Fruit fly (Drosophila melanogaster) whole organism, embryonic: ENCODE measurements around the gene Uggt.
A peak's percentile ranks its signal among the peaks of the same experiment; 100 is the strongest.

Experiments used
- Abd-B ChIP-seq: fragments of 200-800 bp; sonication (Bioruptor generic); optimal IDR thresholded peaks from 2 replicates; lab custom pipeline; 2018; ENCODE audit warnings: missing biosample characterization, mild to moderate bottlenecking, missing genetic modification characterization, moderate library complexity
- CG1024 ChIP-seq: fragments of 200-800 bp; sonication (Bioruptor generic); IDR thresholded peaks from 2 replicates; pipeline ENCODE4 v1.3.6; 2022; ENCODE audit warnings: missing biosample characterization, missing genetic modification characterization
- CG10267 ChIP-seq: fragments of 200-800 bp; sonication (Bioruptor generic); optimal IDR thresholded peaks from 2 replicates; lab custom pipeline; 2018; ENCODE audit warnings: missing biosample characterization, mild to moderate bottlenecking, missing genetic modification characterization, moderate library complexity
- CG10274 ChIP-seq: fragments of 200-800 bp; sonication (Bioruptor generic); optimal IDR thresholded peaks from 3 replicates; lab custom pipeline; 2017; ENCODE audit warnings: missing biosample characterization, mild to moderate bottlenecking, missing genetic modification characterization
- CG10431 ChIP-seq: fragments of 200-800 bp; sonication (Bioruptor generic); optimal IDR thresholded peaks from 3 replicates; lab custom pipeline; 2018; ENCODE audit warnings: missing biosample characterization, mild to moderate bottlenecking, missing genetic modification characterization
- CG11398 ChIP-seq: fragments of 200-800 bp; sonication (Bioruptor generic); optimal IDR thresholded peaks from 2 replicates; lab custom pipeline; 2016; ENCODE audit warnings: missing biosample characterization, missing genetic modification characterization
- CG11504 ChIP-seq: fragments of 200-800 bp; sonication (Bioruptor generic); optimal IDR thresholded peaks from 3 replicates; lab custom pipeline; 2019; ENCODE audit warnings: missing biosample characterization, mild to moderate bottlenecking, missing genetic modification characterization, moderate library complexity
- CG1233 ChIP-seq: fragments of 200-800 bp; sonication (Bioruptor generic); optimal IDR thresholded peaks from 4 replicates; lab custom pipeline; 2018; ENCODE audit warnings: missing biosample characterization, mild to moderate bottlenecking, missing genetic modification characterization
- CG14860 ChIP-seq: fragments of 200-800 bp; sonication (Bioruptor generic); IDR thresholded peaks from 3 replicates; pipeline ENCODE4 v1.3.6; 2022; ENCODE audit warnings: missing biosample characterization, missing genetic modification characterization; ENCODE audit not compliant: partially characterized antibody
- CG15073 ChIP-seq: fragments of 200-800 bp; sonication (Bioruptor generic); optimal IDR thresholded peaks from 2 replicates; lab custom pipeline; 2016; ENCODE audit warnings: missing biosample characterization, missing genetic modification characterization
- CG15479 ChIP-seq: fragments of 200-800 bp; sonication (Bioruptor generic); optimal IDR thresholded peaks from 3 replicates; lab custom pipeline; 2019; ENCODE audit warnings: missing biosample characterization, mild to moderate bottlenecking, missing genetic modification characterization, moderate library complexity
- CG17568 ChIP-seq: fragments of 200-800 bp; sonication (Bioruptor generic); optimal IDR thresholded peaks from 2 replicates; lab custom pipeline; 2018; ENCODE audit warnings: missing biosample characterization, mild to moderate bottlenecking, missing genetic modification characterization, moderate library complexity
- CG18599 ChIP-seq: fragments of 200-800 bp; sonication (Bioruptor generic); optimal IDR thresholded peaks from 3 replicates; lab custom pipeline; 2017; ENCODE audit warnings: missing biosample characterization, missing genetic modification characterization, mild to moderate bottlenecking, moderate library complexity, missing genetic modification reagents
- CG2202 ChIP-seq: fragments of 200-800 bp; sonication (Bioruptor generic); optimal IDR thresholded peaks from 2 replicates; lab custom pipeline; 2018; ENCODE audit warnings: missing biosample characterization, mild to moderate bottlenecking, missing genetic modification characterization
- CG3065 ChIP-seq: fragments of 200-800 bp; sonication (Bioruptor generic); optimal IDR thresholded peaks from 2 replicates; lab custom pipeline; 2016; ENCODE audit warnings: missing biosample characterization, missing genetic modification characterization
- CG31224 ChIP-seq: fragments of 200-800 bp; sonication (Bioruptor generic); IDR thresholded peaks from 2 replicates; pipeline ENCODE4 v1.3.6; 2022; ENCODE audit warnings: missing biosample characterization, missing genetic modification characterization
- CG34422 ChIP-seq: fragments of 200-800 bp; sonication (Bioruptor generic); IDR thresholded peaks from 3 replicates; pipeline ENCODE4 v1.3.6; 2022; ENCODE audit warnings: missing biosample characterization, missing genetic modification characterization
- CG3726 ChIP-seq: fragments of 200-800 bp; sonication (Bioruptor generic); IDR thresholded peaks from 3 replicates; pipeline ENCODE4, ENCODE4 v1.3.6; 2022; ENCODE audit warnings: missing biosample characterization, missing genetic modification characterization
- CG3995 ChIP-seq: fragments of 200-800 bp; sonication (Bioruptor generic); optimal IDR thresholded peaks from 3 replicates; lab custom pipeline; 2016; ENCODE audit warnings: missing biosample characterization, missing genetic modification characterization
- CG4360 ChIP-seq: fragments of 200-800 bp; sonication (Bioruptor generic); IDR thresholded peaks from 2 replicates; pipeline ENCODE4 v1.3.6; 2022; ENCODE audit warnings: missing biosample characterization, missing genetic modification characterization
- CG5953 ChIP-seq: fragments of 200-800 bp; sonication (Bioruptor generic); IDR thresholded peaks from 2 replicates; pipeline ENCODE4 v1.3.6; 2022; ENCODE audit warnings: missing biosample characterization, missing genetic modification characterization
- CG6175 ChIP-seq: fragments of 200-800 bp; sonication (Bioruptor generic); IDR thresholded peaks from 3 replicates; pipeline ENCODE4 v1.3.6; 2022; ENCODE audit warnings: missing biosample characterization, missing genetic modification characterization
- CG8281 ChIP-seq: fragments of 200-800 bp; sonication (Bioruptor generic); optimal IDR thresholded peaks from 2 replicates; lab custom pipeline; 2018; ENCODE audit warnings: missing biosample characterization, mild to moderate bottlenecking, missing genetic modification characterization, moderate library complexity
- CG8290 ChIP-seq, 3 experiments: fragments of 200-800 bp; sonication (Bioruptor generic); optimal IDR thresholded peaks; 2 replicates each; lab custom pipeline; 2016 to 2019; ENCODE audit warnings: missing biosample characterization in 3 of 3, missing genetic modification characterization in 3 of 3, mild to moderate bottlenecking in 2 of 3, moderate library complexity in 1 of 3
- CG9797 ChIP-seq: fragments of 200-800 bp; sonication (Bioruptor generic); optimal IDR thresholded peaks from 3 replicates; lab custom pipeline; 2018; ENCODE audit warnings: missing biosample characterization, mild to moderate bottlenecking, missing genetic modification characterization
- CHES-1-like ChIP-seq: fragments of 200-800 bp; sonication (Bioruptor generic); optimal IDR thresholded peaks from 2 replicates; lab custom pipeline; 2016; ENCODE audit warnings: missing biosample characterization, missing genetic modification characterization
- ERR ChIP-seq: fragments of 200-800 bp; sonication (Bioruptor generic); optimal IDR thresholded peaks from 2 replicates; lab custom pipeline; 2016; ENCODE audit warnings: missing biosample characterization, missing genetic modification characterization
- Fer1 ChIP-seq: fragments of 200-800 bp; sonication (Bioruptor generic); optimal IDR thresholded peaks from 2 replicates; lab custom pipeline; 2017; ENCODE audit warnings: missing biosample characterization, mild to moderate bottlenecking, missing genetic modification characterization
- Lpt ChIP-seq: fragments of >200 bp; optimal IDR thresholded peaks from 2 replicates; lab custom pipeline; 2018; ENCODE audit warnings: missing biosample characterization, missing genetic modification characterization
- Side ChIP-seq: fragments of 200-800 bp; sonication (Bioruptor generic); optimal IDR thresholded peaks from 2 replicates; lab custom pipeline; 2016; ENCODE audit warnings: missing biosample characterization, missing genetic modification characterization
- Sry-β ChIP-seq: fragments of 200-800 bp; sonication (Bioruptor generic); optimal IDR thresholded peaks from 2 replicates; lab custom pipeline; 2018; ENCODE audit warnings: missing biosample characterization, mild to moderate bottlenecking, missing genetic modification characterization, moderate library complexity
- Usf ChIP-seq: fragments of 200-800 bp; sonication (Bioruptor generic); optimal IDR thresholded peaks from 2 replicates; lab custom pipeline; 2017; ENCODE audit warnings: missing genotype, missing biosample characterization, missing genetic modification characterization
- al ChIP-seq: fragments of 200-800 bp; sonication (Bioruptor generic); IDR thresholded peaks from 2 replicates; pipeline ENCODE4 v1.3.6; 2022; ENCODE audit warnings: missing biosample characterization, missing genetic modification characterization
- ci ChIP-seq: fragments of 200-800 bp; sonication (Bioruptor generic); IDR thresholded peaks from 3 replicates; pipeline ENCODE4 v1.3.6; 2022; ENCODE audit warnings: missing biosample characterization, missing genetic modification characterization
- crol ChIP-seq: fragments of 200-800 bp; sonication (Bioruptor generic); IDR thresholded peaks from 2 replicates; pipeline ENCODE4 v1.3.6; 2022; ENCODE audit warnings: missing biosample characterization, missing genetic modification characterization
- eyg ChIP-seq: fragments of 200-800 bp; sonication (Bioruptor generic); optimal IDR thresholded peaks from 3 replicates; lab custom pipeline; 2016; ENCODE audit warnings: missing biosample characterization, missing genetic modification characterization
- fd3F ChIP-seq: fragments of 200-800 bp; sonication (Bioruptor generic); optimal IDR thresholded peaks from 2 replicates; lab custom pipeline; 2018; ENCODE audit warnings: missing biosample characterization, mild to moderate bottlenecking, missing genetic modification characterization, moderate library complexity
- gcm2 ChIP-seq: fragments of 200-800 bp; sonication (Bioruptor generic); optimal IDR thresholded peaks from 2 replicates; lab custom pipeline; 2016; ENCODE audit warnings: missing biosample characterization, missing genetic modification characterization
- gt ChIP-seq: fragments of 200-800 bp; sonication (Bioruptor generic); IDR thresholded peaks from 2 replicates; pipeline ENCODE4 v1.3.6; 2022; ENCODE audit warnings: missing biosample characterization, missing genetic modification characterization
- klu ChIP-seq: fragments of 200-800 bp; sonication (Bioruptor generic); IDR thresholded peaks from 2 replicates; pipeline ENCODE4 v1.3.6; 2022; ENCODE audit warnings: missing biosample characterization, missing genetic modification characterization
- lilli ChIP-seq: fragments of 200-800 bp; sonication (Bioruptor generic); optimal IDR thresholded peaks from 3 replicates; lab custom pipeline; 2016; ENCODE audit warnings: missing biosample characterization, missing genetic modification characterization
- lmd ChIP-seq: fragments of 200-800 bp; sonication (Bioruptor generic); IDR thresholded peaks from 2 replicates; pipeline ENCODE4 v1.3.6; 2022; ENCODE audit warnings: missing biosample characterization, missing genetic modification characterization
- lola ChIP-seq, 3 experiments: fragments of >200 bp in 2 of 3; fragments of 200-800 bp in 1 of 3; sonication (Bioruptor generic) in 1 of 3; optimal IDR thresholded peaks; 2 replicates each; lab custom pipeline; 2017 to 2019; ENCODE audit warnings: missing biosample characterization in 3 of 3, missing genetic modification characterization in 3 of 3, mild to moderate bottlenecking in 1 of 3, moderate library complexity in 1 of 3
- maf-S ChIP-seq: fragments of 200-800 bp; sonication (Bioruptor generic); optimal IDR thresholded peaks from 2 replicates; lab custom pipeline; 2016; ENCODE audit warnings: missing biosample characterization, missing genetic modification characterization
- run ChIP-seq: fragments of 200-800 bp; sonication (Bioruptor generic); optimal IDR thresholded peaks from 3 replicates; lab custom pipeline; 2018; ENCODE audit warnings: missing biosample characterization, mild to moderate bottlenecking, missing genetic modification characterization
- slbo ChIP-seq: fragments of 200-800 bp; sonication (Bioruptor generic); IDR thresholded peaks from 2 replicates; pipeline ENCODE4 v1.3.6; 2022; ENCODE audit warnings: missing biosample characterization, missing genetic modification characterization
- slp2 ChIP-seq: fragments of 200-800 bp; sonication (Bioruptor generic); optimal IDR thresholded peaks from 2 replicates; lab custom pipeline; 2016; ENCODE audit warnings: missing biosample characterization, missing genetic modification characterization
- sug ChIP-seq: fragments of 200-800 bp; optimal IDR thresholded peaks from 2 replicates; lab custom pipeline; 2019; ENCODE audit warnings: missing biosample characterization, mild to moderate bottlenecking, missing genetic modification characterization, moderate library complexity
- tio ChIP-seq: fragments of 200-800 bp; sonication (Bioruptor generic); optimal IDR thresholded peaks from 2 replicates; lab custom pipeline; 2017; ENCODE audit warnings: missing biosample characterization, missing genetic modification characterization, inconsistent platforms
- tll ChIP-seq, 2 experiments: fragments of 200-800 bp in 1 of 2; fragments of >200 bp in 1 of 2; sonication (Bioruptor generic) in 1 of 2; optimal IDR thresholded peaks; 2 replicates each; lab custom pipeline; 2017 to 2019; ENCODE audit warnings: missing biosample characterization in 2 of 2, missing genetic modification characterization in 2 of 2, mild to moderate bottlenecking in 1 of 2, moderate library complexity in 1 of 2
- trem ChIP-seq: fragments of 200-800 bp; optimal IDR thresholded peaks from 3 replicates; lab custom pipeline; 2019; ENCODE audit warnings: missing biosample characterization, mild to moderate bottlenecking, missing genetic modification characterization, moderate library complexity

Gene Uggt

dm6 chr3L:18848436-18848835 lies 24.1 kb upstream of the Uggt start (continued):
- TF ChIP-seq lilli (GFP tag; lab: Kevin White, UChicago) (peak; percentile 72), CG18599 (GFP tag; lab: Kevin White, UChicago) (no peak), CG3065 (GFP tag; lab: Kevin White, UChicago) (peak; percentile 32), CG17568 (GFP tag; lab: Kevin White, UChicago) (peak; percentile 65), crol (GFP tag; lab: Robert Waterston, UW) (no peak), ci (GFP tag; lab: Robert Waterston, UW) (no peak), CG9797 (GFP tag; lab: Kevin White, UChicago) (no peak), Usf (GFP tag; lab: Kevin White, UChicago) (no peak), Lpt (GFP tag; lab: Kevin White, UChicago) (no peak), CG5953 (GFP tag; lab: Robert Waterston, UW) (no peak), CG11504 (tag; lab: Kevin White, UChicago) (peak; percentile 71), slp2 (peak; percentile 63), run (tag; lab: Kevin White, UChicago) (no peak), CG2202 (tag; lab: Kevin White, UChicago) (peak; percentile 35), klu (GFP tag; lab: Robert Waterston, UW) (no peak), tio (GFP tag; lab: Kevin White, UChicago) (peak; percentile 33), CG10274 (GFP tag; lab: Kevin White, UChicago) (peak; percentile 29), Side (GFP tag; lab: Kevin White, UChicago) (peak; percentile 84), fd3F (GFP tag; lab: Kevin White, UChicago) (peak; percentile 32), CG10431 (peak; percentile 5), eyg (GFP tag; lab: Kevin White, UChicago) (peak; percentile 69), gcm2 (GFP tag; lab: Kevin White, UChicago) (peak; percentile 21), tll (GFP tag; optimal IDR thresholded peaks at IDR 0.05; lab: Kevin White, UChicago) (no peak), Abd-B (no peak), CG14860 (GFP tag; lab: Robert Waterston, UW) (no peak), CG4360 (GFP tag; lab: Robert Waterston, UW) (0 out of 2 replicates have a peak, but pooled peaks have one; percentile 23), CHES-1-like (GFP tag; lab: Kevin White, UChicago) (peak; percentile 66), maf-S (GFP tag; lab: Kevin White, UChicago) (peak; percentile 58), lola (GFP tag; optimal IDR thresholded peaks at IDR 0.05; lab: Kevin White, UChicago) (peak in 1 of 3 experiments; percentile 23), Fer1 (GFP tag; lab: Kevin White, UChicago) (peak; percentile 88), CG31224 (no peak), CG15073 (GFP tag; lab: Kevin White, UChicago) (no peak), al (no peak), CG8290 (GFP tag; optimal IDR thresholded peaks at IDR 0.05; lab: Kevin White, UChicago) (peak; percentile 78), CG8290 (tag; optimal IDR thresholded peaks at IDR 0.05; lab: Kevin White, UChicago) (peak; percentile 20 to 71), slbo (GFP tag; lab: Robert Waterston, UW) (no peak), CG11398 (GFP tag; lab: Kevin White, UChicago) (peak; percentile 70), gt (GFP tag; lab: Robert Waterston, UW) (no peak), sug (tag; lab: Kevin White, UChicago) (no peak), CG15479 (no peak), CG34422 (GFP tag; lab: Robert Waterston, UW) (no peak; the same call in 2 of the 3 replicates), CG3726 (GFP tag; lab: Robert Waterston, UW) (no peak), CG10267 (tag; lab: Kevin White, UChicago) (peak; percentile 67), trem (tag; lab: Kevin White, UChicago) (peak; percentile 70), CG1024 (GFP tag; lab: Robert Waterston, UW) (no peak; the same call in 1 of the 2 replicates), ERR (GFP tag; lab: Kevin White, UChicago) (peak; percentile 16), lmd (no peak), Sry-β (no peak), CG1233 (GFP tag; lab: Kevin White, UChicago) (peak; percentile 71), CG8281 (peak; percentile 17), CG3995 (GFP tag; lab: Kevin White, UChicago) (peak; percentile 66), CG6175 (GFP tag; lab: Robert Waterston, UW) (no peak)
